Fruit fly (Drosophila melanogaster): ENCODE results near the gene cDIP.

DNA sequence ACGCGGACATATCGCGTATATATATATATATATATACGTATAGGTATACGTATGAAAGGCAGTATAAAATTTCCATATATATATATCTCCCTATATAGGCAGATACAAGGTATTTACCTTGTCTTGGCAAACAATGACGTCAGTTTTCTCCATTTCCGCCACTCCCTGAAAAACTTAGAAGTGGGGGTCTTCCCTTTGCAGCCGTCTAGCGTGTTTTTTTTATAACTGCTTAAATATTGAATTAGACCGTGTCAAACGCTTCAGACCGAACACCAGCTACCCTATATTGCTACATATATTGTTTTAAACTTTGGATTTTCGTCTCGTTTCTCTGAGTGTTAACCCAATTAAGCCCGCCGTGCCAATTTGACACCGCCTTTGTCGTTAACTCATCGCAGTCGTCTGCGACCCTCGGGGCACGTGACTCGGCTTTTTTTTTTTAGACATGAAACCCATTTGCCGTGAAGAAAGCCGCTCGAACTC, 15.8 kb upstream of the cDIP start:
- TF ChIP-seq Blimp-1 (GFP tag; optimal IDR thresholded peaks at IDR 0.05) (no peak), spab (GFP tag; optimal IDR thresholded peaks at IDR 0.05) (peak; percentile 8), CG6808 (GFP tag; optimal IDR thresholded peaks at IDR 0.05) (no peak), Ets21C (GFP tag; optimal IDR thresholded peaks at IDR 0.05) (no peak), fd85E (GFP tag; optimal IDR thresholded peaks at IDR 0.05) (no peak)
